Fruit fly (Drosophila melanogaster) whole organism, embryonic: ENCODE data around the gene CG13248.

Experiments
- Atf3 ChIP-seq: fragments of 200-800 bp; sonication (Bioruptor generic); optimal IDR thresholded peaks from 3 replicates; lab custom pipeline; 2016; ENCODE audit warnings: missing biosample characterization, missing genetic modification characterization
- Awh ChIP-seq: fragments of 200-800 bp; sonication (Bioruptor generic); IDR thresholded peaks from 2 replicates; pipeline ENCODE4, ENCODE4 v1.3.6; 2022; ENCODE audit warnings: missing biosample characterization, missing genetic modification characterization
- Bgb ChIP-seq: fragments of 200-800 bp; sonication (Bioruptor generic); IDR thresholded peaks from 2 replicates; pipeline ENCODE4 v1.3.6; 2022; ENCODE audit warnings: missing biosample characterization, missing genetic modification characterization; ENCODE audit not compliant: partially characterized antibody
- CG10267 ChIP-seq: fragments of 200-800 bp; sonication (Bioruptor generic); optimal IDR thresholded peaks from 2 replicates; lab custom pipeline; 2018; ENCODE audit warnings: missing biosample characterization, mild to moderate bottlenecking, missing genetic modification characterization, moderate library complexity
- CG11456 ChIP-seq: fragments of 200-800 bp; sonication (Bioruptor generic); IDR thresholded peaks from 3 replicates; pipeline ENCODE4 v1.3.6; 2022; ENCODE audit warnings: missing biosample characterization, missing genetic modification characterization
- CG12769 ChIP-seq: fragments of 200-800 bp; sonication (Bioruptor generic); optimal IDR thresholded peaks from 2 replicates; lab custom pipeline; 2019; ENCODE audit warnings: missing biosample characterization, mild to moderate bottlenecking, missing genetic modification characterization, moderate library complexity
- CG17612 ChIP-seq: fragments of 200-800 bp; sonication (Bioruptor generic); IDR thresholded peaks from 2 replicates; pipeline ENCODE4 v1.3.6; 2022; ENCODE audit warnings: missing biosample characterization, missing genetic modification characterization
- CG30431 ChIP-seq: fragments of 200-800 bp; sonication (Bioruptor generic); optimal IDR thresholded peaks from 2 replicates; lab custom pipeline; 2017; ENCODE audit warnings: missing biosample characterization, missing genetic modification characterization
- CG31365 ChIP-seq: fragments of 200-800 bp; sonication (Bioruptor generic); optimal IDR thresholded peaks from 2 replicates; lab custom pipeline; 2018; ENCODE audit warnings: missing biosample characterization, mild to moderate bottlenecking, missing genetic modification characterization
- CG3163 ChIP-seq: fragments of 200-800 bp; sonication (Bioruptor generic); optimal IDR thresholded peaks from 3 replicates; lab custom pipeline; 2016; ENCODE audit warnings: missing biosample characterization, missing genetic modification characterization
- CG33213 ChIP-seq: fragments of 200-800 bp; sonication (Bioruptor generic); optimal IDR thresholded peaks from 3 replicates; lab custom pipeline; 2016; ENCODE audit warnings: missing biosample characterization, missing genetic modification characterization
- CG34376 ChIP-seq: fragments of 200-800 bp; sonication (Bioruptor generic); optimal IDR thresholded peaks from 2 replicates; lab custom pipeline; 2018; ENCODE audit warnings: missing biosample characterization, mild to moderate bottlenecking, missing genetic modification characterization
- CG42726 ChIP-seq: fragments of 200-800 bp; sonication (Bioruptor generic); IDR thresholded peaks from 2 replicates; pipeline ENCODE4 v1.3.6; 2022; ENCODE audit warnings: missing biosample characterization, missing genetic modification characterization; ENCODE audit not compliant: partially characterized antibody
- CG6689 ChIP-seq: fragments of 200-800 bp; sonication (Bioruptor generic); IDR thresholded peaks from 2 replicates; pipeline ENCODE4 v1.3.6; 2022; ENCODE audit warnings: missing biosample characterization, missing genetic modification characterization
- CG6791 ChIP-seq: fragments of 200-800 bp; sonication (Bioruptor generic); IDR thresholded peaks from 3 replicates; pipeline ENCODE4 v1.3.6; 2022; ENCODE audit warnings: missing biosample characterization, missing genetic modification characterization; ENCODE audit not compliant: partially characterized antibody
- CG6813 ChIP-seq: fragments of 200-800 bp; sonication (Bioruptor generic); optimal IDR thresholded peaks from 2 replicates; lab custom pipeline; 2017; ENCODE audit warnings: missing biosample characterization, missing genetic modification characterization, mild to moderate bottlenecking, moderate library complexity, missing genetic modification reagents
- CG7839 ChIP-seq: fragments of 200-800 bp; sonication (Bioruptor generic); optimal IDR thresholded peaks from 3 replicates; lab custom pipeline; 2018; ENCODE audit warnings: missing biosample characterization, mild to moderate bottlenecking, missing genetic modification characterization, moderate library complexity
- CG8089 ChIP-seq: fragments of 200-800 bp; sonication (Bioruptor generic); optimal IDR thresholded peaks from 3 replicates; lab custom pipeline; 2016; ENCODE audit warnings: missing biosample characterization, missing genetic modification characterization
- D19B ChIP-seq: fragments of 200-800 bp; sonication (Bioruptor generic); optimal IDR thresholded peaks from 2 replicates; lab custom pipeline; 2017; ENCODE audit warnings: missing biosample characterization, mild to moderate bottlenecking, missing genetic modification characterization
- Dll ChIP-seq: fragments of 200-800 bp; sonication (Bioruptor generic); IDR thresholded peaks from 4 replicates; pipeline ENCODE4 v1.3.6; 2022; ENCODE audit warnings: missing biosample characterization, missing genetic modification characterization; ENCODE audit not compliant: partially characterized antibody
- Ets65A ChIP-seq: fragments of 200-800 bp; sonication (Bioruptor generic); peaks from one replicate; lab custom pipeline; 2016; ENCODE audit warnings: missing biosample characterization, missing genetic modification characterization
- Fer3 ChIP-seq: fragments of 200-800 bp; sonication (Bioruptor generic); optimal IDR thresholded peaks from 2 replicates; lab custom pipeline; 2018; ENCODE audit warnings: missing biosample characterization, mild to moderate bottlenecking, missing genetic modification characterization, moderate library complexity
- HLHmδ ChIP-seq: fragments of 200-800 bp; sonication (Bioruptor generic); optimal IDR thresholded peaks from 2 replicates; lab custom pipeline; 2018; ENCODE audit warnings: missing biosample characterization, mild to moderate bottlenecking, missing genetic modification characterization, moderate library complexity
- HmgD ChIP-seq: fragments of 200-800 bp; sonication (Bioruptor generic); optimal IDR thresholded peaks from 3 replicates; lab custom pipeline; 2016; ENCODE audit warnings: missing biosample characterization, missing genetic modification characterization
- Jarid2 ChIP-seq: fragments of 200-800 bp; sonication (Bioruptor generic); optimal IDR thresholded peaks from 3 replicates; lab custom pipeline; 2017; ENCODE audit warnings: mild to moderate bottlenecking, missing biosample characterization, missing genetic modification reagents, missing genetic modification characterization
- Poxn ChIP-seq: fragments of 200-800 bp; sonication (Bioruptor generic); IDR thresholded peaks from 2 replicates; pipeline ENCODE4 v1.3.6; 2022; ENCODE audit warnings: missing biosample characterization, missing genetic modification characterization
- Sox100B ChIP-seq: fragments of 200-800 bp; sonication (Bioruptor generic); optimal IDR thresholded peaks from 3 replicates; lab custom pipeline; 2018; ENCODE audit warnings: missing biosample characterization, mild to moderate bottlenecking, missing genetic modification characterization
- Tbp ChIP-seq: fragments of >200 bp; optimal IDR thresholded peaks from 2 replicates; lab custom pipeline; 2018; ENCODE audit warnings: missing biosample characterization, missing genetic modification characterization
- Vsx1 ChIP-seq: fragments of 200-800 bp; sonication (Bioruptor generic); optimal IDR thresholded peaks from 2 replicates; lab custom pipeline; 2017; ENCODE audit warnings: missing biosample characterization, mild to moderate bottlenecking, missing genetic modification characterization, missing genetic modification reagents
- Xrp1 ChIP-seq: fragments of 200-800 bp; sonication (Bioruptor generic); IDR thresholded peaks from 2 replicates; pipeline ENCODE4 v1.3.6; 2022; ENCODE audit warnings: missing biosample characterization, missing genetic modification characterization
- YL-1 ChIP-seq: fragments of 200-800 bp; sonication (Bioruptor generic); optimal IDR thresholded peaks from 3 replicates; lab custom pipeline; 2017; ENCODE audit warnings: missing biosample characterization, mild to moderate bottlenecking, missing genetic modification characterization
- amos ChIP-seq: fragments of 200-800 bp; sonication (Bioruptor generic); IDR thresholded peaks from 2 replicates; pipeline ENCODE4 v1.3.6; 2022; ENCODE audit warnings: missing biosample characterization, missing genetic modification characterization; ENCODE audit not compliant: partially characterized antibody
- ara ChIP-seq: fragments of 200-800 bp; sonication (Bioruptor generic); IDR thresholded peaks from 2 replicates; pipeline ENCODE4 v1.3.6; 2022; ENCODE audit warnings: missing biosample characterization, missing genetic modification characterization
- bbx ChIP-seq: fragments of 200-800 bp; sonication (Bioruptor generic); IDR thresholded peaks from 2 replicates; pipeline ENCODE4 v1.3.6; 2022; ENCODE audit warnings: missing biosample characterization, missing genetic modification characterization; ENCODE audit not compliant: partially characterized antibody
- caup ChIP-seq: fragments of 200-800 bp; sonication (Bioruptor generic); optimal IDR thresholded peaks from 3 replicates; lab custom pipeline; 2017; ENCODE audit warnings: missing biosample characterization, mild to moderate bottlenecking, missing genetic modification characterization, moderate library complexity; ENCODE audit not compliant: severe bottlenecking
- ftz-f1 ChIP-seq: fragments of 200-800 bp; sonication (Bioruptor generic); optimal IDR thresholded peaks from 2 replicates; lab custom pipeline; 2016; ENCODE audit warnings: missing biosample characterization, missing genetic modification characterization
- grau ChIP-seq: fragments of 200-800 bp; optimal IDR thresholded peaks from 3 replicates; lab custom pipeline; 2019; ENCODE audit warnings: missing biosample characterization, mild to moderate bottlenecking, missing genetic modification characterization, moderate library complexity
- hbn ChIP-seq: fragments of 200-800 bp; sonication (Bioruptor generic); IDR thresholded peaks from 2 replicates; pipeline ENCODE4 v1.3.6; 2022; ENCODE audit warnings: missing biosample characterization, missing genetic modification characterization; ENCODE audit not compliant: partially characterized antibody
- her ChIP-seq: fragments of 200-800 bp; sonication (Bioruptor generic); optimal IDR thresholded peaks from 2 replicates; lab custom pipeline; 2016; ENCODE audit warnings: missing biosample characterization, missing genetic modification characterization
- hkb ChIP-seq, 2 experiments: fragments of 200-800 bp in 1 of 2; fragments of >200 bp in 1 of 2; sonication (Bioruptor generic) in 1 of 2; IDR thresholded peaks in 1 of 2; optimal IDR thresholded peaks in 1 of 2; 2 replicates each; pipeline versions ENCODE4 v1.3.6 to Lab custom; 2017 to 2022; ENCODE audit warnings: missing biosample characterization in 1 of 2, missing genetic modification characterization in 1 of 2
- sd ChIP-seq: fragments of 200-800 bp; sonication (Bioruptor generic); optimal IDR thresholded peaks from 3 replicates; lab custom pipeline; 2018; ENCODE audit warnings: missing biosample characterization, mild to moderate bottlenecking, missing genetic modification characterization, moderate library complexity
- sens ChIP-seq: fragments of 200-800 bp; sonication (Bioruptor generic); peaks from one replicate; lab custom pipeline; 2016; ENCODE audit warnings: missing biosample characterization, missing genetic modification characterization
- seq ChIP-seq: fragments of 200-800 bp; sonication (Bioruptor generic); IDR thresholded peaks from 2 replicates; pipeline ENCODE4 v1.3.6; 2022; ENCODE audit warnings: missing biosample characterization, missing genetic modification characterization
- slbo ChIP-seq: fragments of 200-800 bp; sonication (Bioruptor generic); IDR thresholded peaks from 2 replicates; pipeline ENCODE4 v1.3.6; 2022; ENCODE audit warnings: missing biosample characterization, missing genetic modification characterization
- ssp ChIP-seq: fragments of 200-800 bp; sonication (Bioruptor generic); IDR thresholded peaks from 2 replicates; pipeline ENCODE4 v1.3.6; 2022; ENCODE audit warnings: missing biosample characterization, missing genetic modification characterization
- vvl ChIP-seq: fragments of 200-800 bp; sonication (Bioruptor generic); IDR thresholded peaks from 2 replicates; pipeline ENCODE4 v1.3.6; 2022; ENCODE audit warnings: missing biosample characterization, missing genetic modification characterization
- z ChIP-seq: fragments of 200-800 bp; sonication (Bioruptor generic); IDR thresholded peaks from 3 replicates; pipeline ENCODE4 v1.3.6; 2022; ENCODE audit warnings: missing biosample characterization, missing genetic modification characterization

The CG13248 gene

dm6 chr3L:20370013-20370412 lies 40.4 kb downstream of the CG13248 start, which contains the start of gene CG13247:
Gene CG13247, plus strand, starts transcription at chr3L:20370313.
- TF ChIP-seq grau (tag; lab: Kevin White, UChicago) (no peak), Awh (GFP tag; lab: Robert Waterston, UW) (no peak), vvl (no peak), CG31365 (tag; lab: Kevin White, UChicago) (no peak), CG12769 (tag; lab: Kevin White, UChicago) (peak; percentile 80), ara (no peak)
- TF ChIP-seq, all 482 proteins: peak for 1

- TF ChIP-seq ftz-f1: no peak
- TF ChIP-seq amos (GFP tag; lab: Robert Waterston, UW): peak; percentile 15; the same call in 1 of the 2 replicates
- TF ChIP-seq her (GFP tag; lab: Kevin White, UChicago): no peak
- no peak for TF ChIP-seq Xrp1 (GFP tag; lab: Robert Waterston, UW)
- no peak for TF ChIP-seq Fer3
- peak; percentile 27 for TF ChIP-seq Ets65A (GFP tag; lab: Kevin White, UChicago)
- peak; percentile 51 for TF ChIP-seq sd (tag; lab: Kevin White, UChicago)
- no peak for TF ChIP-seq CG8089 (GFP tag; lab: Kevin White, UChicago)
- no peak for TF ChIP-seq HmgD (GFP tag; lab: Kevin White, UChicago)
- no peak for TF ChIP-seq Sox100B (GFP tag; lab: Kevin White, UChicago)
- 0 out of 2 replicates have a peak, but pooled peaks have one; percentile 10 for TF ChIP-seq vvl
- TF ChIP-seq hkb (optimal IDR thresholded peaks at IDR 0.05; lab: Kevin White, UChicago): no peak
- no peak for TF ChIP-seq hkb (GFP tag; IDR thresholded peaks at IDR 0.05; lab: Robert Waterston, UW)
- TF ChIP-seq CG3163: peak; percentile 71
- TF ChIP-seq Dll (GFP tag; lab: Robert Waterston, UW): 0 out of 4 replicates have a peak, but pooled peaks have one; percentile 12
- TF ChIP-seq HLHmδ (GFP tag; lab: Kevin White, UChicago): peak; percentile 51
- TF ChIP-seq CG42726 (GFP tag; lab: Robert Waterston, UW): no peak
- TF ChIP-seq CG30431: no peak
- peak; percentile 59 for TF ChIP-seq sens
- TF ChIP-seq Vsx1 (GFP tag; lab: Kevin White, UChicago): no peak
- peak; percentile 92 for TF ChIP-seq CG12769 (tag; lab: Kevin White, UChicago)
- TF ChIP-seq seq (GFP tag; lab: Robert Waterston, UW): no peak
- no peak for TF ChIP-seq CG6689 (GFP tag; lab: Robert Waterston, UW)
- TF ChIP-seq CG17612 (GFP tag; lab: Robert Waterston, UW): no peak
- TF ChIP-seq hbn (GFP tag; lab: Robert Waterston, UW): no peak
- TF ChIP-seq CG33213 (GFP tag; lab: Kevin White, UChicago): no peak
- TF ChIP-seq slbo: no peak
- TF ChIP-seq bbx (GFP tag; lab: Robert Waterston, UW): peak; percentile 41; the same call in 1 of the 2 replicates
- no peak for TF ChIP-seq YL-1 (GFP tag; lab: Kevin White, UChicago)
- TF ChIP-seq Atf3: no peak
- peak; percentile 15; the same call in 1 of the 2 replicates for TF ChIP-seq Bgb (GFP tag; lab: Robert Waterston, UW)
- no peak for TF ChIP-seq ssp
- TF ChIP-seq z: peak; percentile 98
- peak; percentile 58; the same call in 2 of the 3 replicates for TF ChIP-seq CG6791
- no peak for TF ChIP-seq Tbp
- TF ChIP-seq CG6813 (GFP tag; lab: Kevin White, UChicago): no peak
- no peak for TF ChIP-seq Poxn
- peak; percentile 50 for TF ChIP-seq Jarid2 (GFP tag; lab: Kevin White, UChicago)
- TF ChIP-seq caup (GFP tag; lab: Kevin White, UChicago): no peak
- no peak for TF ChIP-seq CG7839 (tag; lab: Kevin White, UChicago)
- TF ChIP-seq CG11456 (GFP tag; lab: Robert Waterston, UW): no peak
- TF ChIP-seq D19B (GFP tag; lab: Kevin White, UChicago): no peak
- TF ChIP-seq CG34376 (GFP tag; lab: Kevin White, UChicago): no peak
- TF ChIP-seq CG10267 (tag; lab: Kevin White, UChicago): no peak
Measured at dm6 chr3L:20366674-20367372, 43.5 kb downstream of the CG13248 start, which contains the start of the genes Toll-9 and in. Gene Toll-9, minus strand, starts transcription at chr3L:20366724. Gene in, plus strand, starts transcription at chr3L:20367198.
